Worm (Caenorhabditis elegans) whole organism, mixed stage, embryonic: ENCODE measurements around the gene srx-111.

Source experiments
- ces-1 ChIP-seq: fragments of 150-350 bp; optimal IDR thresholded peaks from 2 replicates; lab custom pipeline; 2014; ENCODE audit warnings: missing biosample characterization, missing genetic modification reagents, missing genetic modification characterization
- unc-62 ChIP-seq: fragments of 150-350 bp; optimal IDR thresholded peaks from 2 replicates; lab custom pipeline; 2014; ENCODE audit warnings: missing biosample characterization, missing genetic modification reagents, missing genetic modification characterization
- ztf-11 ChIP-seq: fragments of 150-350 bp; optimal IDR thresholded peaks from 2 replicates; lab custom pipeline; 2014; ENCODE audit warnings: missing biosample characterization, missing genetic modification characterization

DNA sequence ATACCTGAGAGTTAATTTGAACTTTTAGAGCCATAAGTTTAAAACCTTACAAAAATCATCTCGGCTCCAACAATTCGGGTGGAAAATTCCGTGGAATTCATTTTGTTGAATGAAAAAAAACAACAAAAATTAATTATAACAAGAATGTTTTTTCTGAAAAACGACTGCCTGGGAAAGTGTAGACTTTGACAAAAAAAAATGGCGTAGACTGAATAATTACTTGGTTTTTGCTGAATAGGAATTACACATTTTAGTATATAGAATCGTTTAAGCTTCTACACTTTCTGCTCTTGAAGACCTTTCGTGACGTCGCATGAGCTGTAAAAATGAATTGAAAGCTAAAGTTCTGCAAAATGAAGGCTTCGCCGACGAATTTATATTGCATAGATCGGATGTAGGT, 6.9 kb downstream of the srx-111 start, which contains the start of gene srx-112:
- TF ChIP-seq ces-1 (GFP tag; lab: Kevin White, UChicago) (no peak), ztf-11 (tag; lab: Kevin White, UChicago) (no peak), unc-62 (GFP tag; lab: Kevin White, UChicago) (no peak)
